Worm (Caenorhabditis elegans): ENCODE results near the gene srh-104.

srh-104 gene

ce11 chrV:16269556-16269955 lies 25.6 kb upstream of the srh-104 start, which contains the start of the genes fbxa-2 and T13F3.8:
TSS of gene fbxa-2 (minus strand) at chrV:16269656.
TSS of gene T13F3.8 (plus strand) at chrV:16269800.
- no peak for TF ChIP-seq ceh-62 (tag; optimal IDR thresholded peaks at IDR 0.05)
- TF ChIP-seq zfp-3 (GFP tag; conservative IDR thresholded peaks at IDR 0.05): 0 out of 2 replicates have a peak, but pooled peaks have one; percentile 15
- peak; percentile 39 for TF ChIP-seq nhr-28 (tag; optimal IDR thresholded peaks at IDR 0.05)

DNA sequence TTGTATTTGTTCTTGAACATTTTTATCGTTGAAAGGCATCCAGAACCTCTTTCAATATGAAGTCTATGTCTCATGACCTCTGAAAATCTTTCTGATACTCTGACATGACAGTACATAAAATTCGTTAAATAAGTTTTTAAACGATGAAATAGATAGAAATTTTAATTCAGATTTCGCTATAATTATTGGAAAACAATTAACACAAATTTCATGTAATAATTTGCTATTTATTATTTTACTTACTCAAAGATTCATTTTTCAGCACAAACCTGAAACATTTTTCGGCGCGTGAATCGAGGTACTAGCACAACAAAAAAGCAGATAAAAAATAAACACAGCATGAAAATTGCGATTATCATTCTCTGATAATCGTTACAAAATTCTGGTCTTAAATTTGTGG lies 22.5 kb upstream of the srh-104 start, which contains the start of gene T13F3.4:
TSS of gene T13F3.4 (minus strand) at position 101 of the 400 bp plus-strand sequence.
- no peak for TF ChIP-seq fkh-10 (GFP tag; optimal IDR thresholded peaks at IDR 0.05)
- no peak for TF ChIP-seq set-16 (GFP tag; IDR thresholded peaks at IDR 0.05)
- no peak for TF ChIP-seq madf-5 (GFP tag; IDR thresholded peaks at IDR 0.05)
- TF ChIP-seq F37D6.2 (tag; optimal IDR thresholded peaks at IDR 0.05): no peak
- TF ChIP-seq mep-1 (tag; optimal IDR thresholded peaks at IDR 0.05): no peak

- no peak for TF ChIP-seq hmg-1.1 (GFP tag; IDR thresholded peaks at IDR 0.05)
- TF ChIP-seq spr-1 (tag; optimal IDR thresholded peaks at IDR 0.05): no peak
- no peak for TF ChIP-seq lin-39 (tag; optimal IDR thresholded peaks at IDR 0.05)
- TF ChIP-seq hlh-11 (tag; optimal IDR thresholded peaks at IDR 0.05): no peak
- no peak for TF ChIP-seq attf-4 (tag; optimal IDR thresholded peaks at IDR 0.05)
- TF ChIP-seq ztf-11 (tag; optimal IDR thresholded peaks at IDR 0.05): no peak
- TF ChIP-seq Y5F2A.4 (GFP tag; optimal IDR thresholded peaks at IDR 0.05): no peak
- no peak for TF ChIP-seq F26F4.8 (GFP tag; conservative IDR thresholded peaks at IDR 0.05)
- TF ChIP-seq madf-5 (GFP tag; IDR thresholded peaks at IDR 0.05): no peak
- TF ChIP-seq lsy-2 (tag; optimal IDR thresholded peaks at IDR 0.05): no peak
- no peak for TF ChIP-seq nhr-41 (GFP tag; IDR thresholded peaks at IDR 0.05)
- TF ChIP-seq lin-1 (GFP tag; IDR thresholded peaks at IDR 0.05): no peak
- no peak for TF ChIP-seq F37D6.2 (tag; optimal IDR thresholded peaks at IDR 0.05)
Observed at ce11 chrV:16259684-16260083, 15.7 kb upstream of the srh-104 start, which contains the start of gene nhr-127. TSS of gene nhr-127 (plus strand) at chrV:16259984.

ce11 chrV:16258142-16258541 lies 14.2 kb upstream of the srh-104 start, which contains the start of gene nhr-218:
TSS of gene nhr-218 (plus strand) at chrV:16258442.
- no peak for TF ChIP-seq skn-1 (tag; optimal IDR thresholded peaks at IDR 0.05)
- no peak for TF ChIP-seq ceh-20 (GFP tag; IDR thresholded peaks at IDR 0.05)
- TF ChIP-seq unc-62 (GFP tag; optimal IDR thresholded peaks at IDR 0.05 in 1 of 2): peak in 1 of 2 experiments; percentile 33
- TF ChIP-seq unc-62 (tag; optimal IDR thresholded peaks at IDR 0.05): no peak

ce11 chrV:16256395-16256794 lies 12.4 kb upstream of the srh-104 start, which contains the start of gene bgnt-1.3:
TSS of gene bgnt-1.3 (minus strand) at chrV:16256495.
- TF ChIP-seq nhr-102 (tag; optimal IDR thresholded peaks at IDR 0.05) (no peak), pha-4 (GFP tag; IDR thresholded peaks at IDR 0.05) (no peak), pha-4 (tag; optimal IDR thresholded peaks at IDR 0.05) (no peak), mes-2 (tag; optimal IDR thresholded peaks at IDR 0.05; ENCODE audit: poor library complexity, severe bottlenecking) (no peak), set-16 (GFP tag; IDR thresholded peaks at IDR 0.05) (no peak), Y48G9A.11 (GFP tag; IDR thresholded peaks at IDR 0.05) (no peak), zfp-3 (GFP tag; conservative IDR thresholded peaks at IDR 0.05) (no peak), lin-15B (tag; optimal IDR thresholded peaks at IDR 0.05) (no peak), nhr-10 (tag; optimal IDR thresholded peaks at IDR 0.05) (no peak), daf-16 (GFP tag; optimal IDR thresholded peaks at IDR 0.05) (no peak), daf-16 (tag; optimal IDR thresholded peaks at IDR 0.05) (no peak)

- TF ChIP-seq tag-97 (GFP tag; IDR thresholded peaks at IDR 0.05): no peak
- no peak for TF ChIP-seq arid-1 (GFP tag; conservative IDR thresholded peaks at IDR 0.05)
- no peak for TF ChIP-seq lin-39 (tag; optimal IDR thresholded peaks at IDR 0.05)
- no peak for TF ChIP-seq jun-1 (tag; optimal IDR thresholded peaks at IDR 0.05)
- no peak for TF ChIP-seq nhr-102 (tag; optimal IDR thresholded peaks at IDR 0.05)
- TF ChIP-seq daf-12 (tag; optimal IDR thresholded peaks at IDR 0.05): no peak
- no peak for TF ChIP-seq dmd-9 (GFP tag; IDR thresholded peaks at IDR 0.05)
Observed at ce11 chrV:16253687-16254086, 9.7 kb upstream of the srh-104 start, which contains the start of gene gcy-20. TSS of gene gcy-20 (minus strand) at chrV:16253787.

Data from whole organism, L4 larva.